Fruit fly (Drosophila melanogaster) whole organism, wandering third instar larva: ENCODE measurements around the gene MED1.

ENCODE experiments used
- Abd-B ChIP-seq: fragments of >200 bp; optimal IDR thresholded peaks from 2 replicates; lab custom pipeline; 2017; ENCODE audit warnings: missing biosample characterization, missing genetic modification characterization
- CG32264 ChIP-seq: fragments of 200-800 bp; sonication (Bioruptor generic); optimal IDR thresholded peaks from 2 replicates; lab custom pipeline; 2016; ENCODE audit warnings: missing biosample characterization, missing genetic modification characterization
- CG9705 ChIP-seq: fragments of 200-800 bp; sonication (Bioruptor generic); optimal IDR thresholded peaks from 2 replicates; lab custom pipeline; 2018; ENCODE audit warnings: missing biosample characterization, mild to moderate bottlenecking, missing genetic modification characterization
- CrebA ChIP-seq: fragments of 200-800 bp; sonication (Bioruptor generic); optimal IDR thresholded peaks from 2 replicates; lab custom pipeline; 2016; ENCODE audit warnings: missing biosample characterization, mild to moderate bottlenecking, missing genetic modification characterization, borderline replicate concordance
- Dfd ChIP-seq: fragments of >200 bp; optimal IDR thresholded peaks from 2 replicates; lab custom pipeline; 2017; ENCODE audit warnings: missing biosample characterization, missing genetic modification characterization
- Dif ChIP-seq: fragments of 200-275, 200-300 bp; sonication (Bioruptor generic); optimal IDR thresholded peaks from 2 replicates; lab custom pipeline; 2018; ENCODE audit warnings: missing biosample characterization, missing genetic modification characterization; ENCODE audit not compliant: partially characterized antibody
- GATAd ChIP-seq: sonication (Bioruptor generic); optimal IDR thresholded peaks from 2 replicates; lab custom pipeline; 2016; ENCODE audit warnings: missing biosample characterization, missing genetic modification characterization
- HLH106 ChIP-seq: fragments of 200-800 bp; optimal IDR thresholded peaks from 3 replicates; lab custom pipeline; 2019; ENCODE audit warnings: missing biosample characterization, mild to moderate bottlenecking, missing genetic modification characterization, moderate library complexity
- Hnf4 ChIP-seq: fragments of 200-800 bp; sonication (Bioruptor generic); optimal IDR thresholded peaks from 2 replicates; lab custom pipeline; 2016; ENCODE audit warnings: missing biosample characterization, mild to moderate bottlenecking, missing genetic modification characterization
- Hr78 ChIP-seq: fragments of >200 bp; optimal IDR thresholded peaks from 2 replicates; lab custom pipeline; 2017; ENCODE audit warnings: missing biosample characterization, missing genetic modification characterization
- Hr83 ChIP-seq: fragments of 200-300 bp; sonication (Bioruptor generic); optimal IDR thresholded peaks from 2 replicates; lab custom pipeline; 2016; ENCODE audit warnings: missing biosample characterization, mild to moderate bottlenecking, missing genetic modification characterization, moderate library complexity; ENCODE audit not compliant: poor library complexity, severe bottlenecking
- Jra ChIP-seq: sonication (Bioruptor generic); optimal IDR thresholded peaks from 2 replicates; lab custom pipeline; 2016; ENCODE audit warnings: missing biosample characterization, missing genetic modification characterization
- Mio ChIP-seq: sonication (Bioruptor generic); optimal IDR thresholded peaks from 2 replicates; lab custom pipeline; 2016; ENCODE audit warnings: missing biosample characterization, missing genetic modification characterization
- Myc ChIP-seq: fragments of >200 bp; optimal IDR thresholded peaks from 2 replicates; lab custom pipeline; 2017
- N ChIP-seq: fragments of >200 bp; optimal IDR thresholded peaks from 2 replicates; lab custom pipeline; 2018; ENCODE audit warnings: missing biosample characterization, missing external identifiers, missing genetic modification characterization
- OdsH ChIP-seq: fragments of 200-800 bp; sonication (Bioruptor generic); optimal IDR thresholded peaks from 2 replicates; lab custom pipeline; 2016; ENCODE audit warnings: missing biosample characterization, mild to moderate bottlenecking, missing genetic modification characterization
- Rel ChIP-seq, 2 experiments: fragments of 200-800 bp; sonication (Bioruptor generic) in 1 of 2; optimal IDR thresholded peaks; 2 replicates in 1 of 2; 3 replicates in 1 of 2; lab custom pipeline; 2016 to 2019; ENCODE audit warnings: mild to moderate bottlenecking in 2 of 2, missing biosample characterization in 2 of 2, missing genetic modification characterization in 2 of 2, moderate library complexity in 1 of 2
- Sp1 ChIP-seq: fragments of 200-800 bp; sonication (Bioruptor generic); optimal IDR thresholded peaks from 3 replicates; lab custom pipeline; 2019; ENCODE audit warnings: missing biosample characterization, mild to moderate bottlenecking, missing genetic modification characterization, moderate library complexity
- Vsx2 ChIP-seq: fragments of 200-300, 225-300 bp; sonication (Bioruptor generic); optimal IDR thresholded peaks from 2 replicates; lab custom pipeline; 2018; ENCODE audit warnings: missing biosample characterization, missing genetic modification characterization; ENCODE audit not compliant: partially characterized antibody
- br ChIP-seq: fragments of 200-800 bp; sonication (Bioruptor generic); optimal IDR thresholded peaks from 2 replicates; lab custom pipeline; 2016; ENCODE audit warnings: missing biosample characterization, missing genetic modification characterization
- brk ChIP-seq: fragments of 200-800 bp; sonication (Bioruptor generic); optimal IDR thresholded peaks from 2 replicates; lab custom pipeline; 2016; ENCODE audit warnings: missing biosample characterization, mild to moderate bottlenecking, missing genetic modification characterization
- dl ChIP-seq, 2 experiments: fragments of 175-275, 200-275 bp in 1 of 2; fragments of 200-275 bp in 1 of 2; sonication (Bioruptor generic); optimal IDR thresholded peaks; lab custom pipeline; 2018; ENCODE audit warnings: mild to moderate bottlenecking in 2 of 2, missing biosample characterization in 2 of 2, missing genetic modification characterization in 2 of 2, moderate library complexity in 2 of 2; ENCODE audit not compliant: partially characterized antibody in 2 of 2, insufficient read depth in 1 of 2
- dmrt93B ChIP-seq: fragments of 200-800 bp; sonication (Bioruptor generic); optimal IDR thresholded peaks from 2 replicates; lab custom pipeline; 2018; ENCODE audit warnings: missing biosample characterization, mild to moderate bottlenecking, missing genetic modification characterization
- dsf ChIP-seq: sonication (Bioruptor generic); optimal IDR thresholded peaks from 2 replicates; lab custom pipeline; 2016; ENCODE audit warnings: missing biosample characterization, missing genetic modification characterization, borderline replicate concordance
- ey ChIP-seq: fragments of 200-800 bp; sonication (Bioruptor generic); optimal IDR thresholded peaks from 2 replicates; lab custom pipeline; 2016; ENCODE audit warnings: missing biosample characterization, missing genetic modification characterization
- foxo ChIP-seq, 2 experiments: fragments of 200-800 bp; sonication (Bioruptor generic); optimal IDR thresholded peaks; 2 replicates in 1 of 2; 3 replicates in 1 of 2; lab custom pipeline; 2016 to 2017; ENCODE audit warnings: missing biosample characterization in 2 of 2, missing genetic modification characterization in 2 of 2
- fru ChIP-seq: fragments of 200-800 bp; sonication (Bioruptor generic); optimal IDR thresholded peaks from 3 replicates; lab custom pipeline; 2016; ENCODE audit warnings: missing biosample characterization, mild to moderate bottlenecking, missing genetic modification characterization
- h ChIP-seq: fragments of 200-800 bp; sonication (Bioruptor generic); optimal IDR thresholded peaks from 3 replicates; lab custom pipeline; 2016; ENCODE audit warnings: missing biosample characterization, mild to moderate bottlenecking, missing genetic modification characterization
- jim ChIP-seq: fragments of 175-275, 200-325 bp; sonication (Bioruptor generic); optimal IDR thresholded peaks from 2 replicates; lab custom pipeline; 2016; ENCODE audit warnings: missing biosample characterization, mild to moderate bottlenecking, missing genetic modification characterization
- lola ChIP-seq: fragments of >200 bp; optimal IDR thresholded peaks from 2 replicates; lab custom pipeline; 2017; ENCODE audit warnings: missing biosample characterization, missing genetic modification characterization
- pan ChIP-seq: fragments of >200 bp; optimal IDR thresholded peaks from 2 replicates; lab custom pipeline; 2017
- psq ChIP-seq: fragments of 200-800 bp; sonication (Bioruptor generic); optimal IDR thresholded peaks from 3 replicates; lab custom pipeline; 2017; ENCODE audit warnings: missing biosample characterization, mild to moderate bottlenecking, missing genetic modification characterization, moderate library complexity
- rgr ChIP-seq: fragments of 200-800 bp; sonication (Bioruptor generic); optimal IDR thresholded peaks from 3 replicates; lab custom pipeline; 2016; ENCODE audit warnings: missing biosample characterization, mild to moderate bottlenecking, missing genetic modification characterization
- sage ChIP-seq: fragments of 200-800 bp; sonication (Bioruptor generic); optimal IDR thresholded peaks from 2 replicates; lab custom pipeline; 2016; ENCODE audit warnings: missing biosample characterization, mild to moderate bottlenecking, missing genetic modification characterization
- sv ChIP-seq: fragments of 200-800 bp; sonication (Bioruptor generic); optimal IDR thresholded peaks from 3 replicates; lab custom pipeline; 2016; ENCODE audit warnings: missing biosample characterization, missing genetic modification characterization
- tai ChIP-seq: sonication (Bioruptor generic); optimal IDR thresholded peaks from 2 replicates; lab custom pipeline; 2016; ENCODE audit warnings: missing biosample characterization, missing genetic modification characterization
- usp ChIP-seq: fragments of >200 bp; optimal IDR thresholded peaks from 2 replicates; lab custom pipeline; 2017; ENCODE audit warnings: missing biosample characterization, missing genetic modification characterization
- woc ChIP-seq: sonication (Bioruptor generic); optimal IDR thresholded peaks from 2 replicates; lab custom pipeline; 2016; ENCODE audit warnings: missing biosample characterization, mild to moderate bottlenecking, missing genetic modification characterization

The MED1 gene

DNA sequence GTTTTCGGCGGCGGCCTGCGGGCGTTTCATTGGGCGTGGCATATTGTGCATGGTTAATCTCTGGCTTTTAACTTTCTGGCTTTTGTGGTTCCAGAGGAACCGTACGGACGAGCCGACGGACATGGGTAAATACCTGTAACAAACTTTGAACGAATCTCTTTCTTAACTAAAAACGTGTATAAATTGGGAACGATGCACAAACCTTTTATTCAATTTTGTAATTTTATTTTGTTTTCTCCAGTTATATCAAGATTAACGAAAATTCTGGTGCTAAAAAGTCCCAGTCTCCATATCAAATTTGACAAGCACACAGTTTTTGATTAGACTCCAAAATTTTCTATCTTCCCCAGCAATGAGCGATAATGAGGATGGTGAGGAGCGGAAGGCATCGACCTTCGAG, 37.6 kb upstream of the MED1 start, which contains the start of gene CG11249:
Gene CG11249 (plus strand): TSS at position 301 of the 400 bp plus-strand sequence.
- TF ChIP-seq sv (GFP tag; lab: Kevin White, UChicago) = no peak

DNA sequence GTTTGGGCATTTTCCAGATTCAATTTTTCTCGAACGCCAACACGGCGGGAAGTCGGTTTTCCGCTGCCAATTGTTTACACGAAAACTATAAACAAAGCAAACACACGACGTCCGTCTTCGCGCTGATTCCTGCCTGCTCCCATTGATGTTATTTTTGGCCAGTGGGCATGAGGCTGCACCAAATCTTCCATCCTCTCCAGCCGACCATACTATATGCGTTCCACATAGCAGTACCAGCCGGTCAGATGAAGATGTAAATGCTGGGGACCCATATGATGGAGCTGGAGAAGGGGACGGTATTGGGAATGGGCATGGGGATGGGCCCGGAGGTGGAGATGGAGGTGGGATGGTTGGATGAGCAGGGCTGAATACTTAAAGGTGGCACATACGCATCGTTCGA, 33.3 kb upstream of the MED1 start:
- TF ChIP-seq Dif (GFP tag; lab: Kevin White, UChicago) (no peak), OdsH (no peak), Abd-B (GFP tag; lab: Kevin White, UChicago) (no peak), tai (GFP tag; lab: Kevin White, UChicago) (no peak), GATAd (GFP tag; lab: Kevin White, UChicago) (no peak), Sp1 (GFP tag; lab: Kevin White, UChicago) (no peak), sage (GFP tag; lab: Kevin White, UChicago) (no peak), h (no peak), psq (GFP tag; lab: Kevin White, UChicago) (no peak), dsf (GFP tag; lab: Kevin White, UChicago) (no peak), Hnf4 (no peak)
- TF ChIP-seq, all 38 proteins: peak for 0

DNA sequence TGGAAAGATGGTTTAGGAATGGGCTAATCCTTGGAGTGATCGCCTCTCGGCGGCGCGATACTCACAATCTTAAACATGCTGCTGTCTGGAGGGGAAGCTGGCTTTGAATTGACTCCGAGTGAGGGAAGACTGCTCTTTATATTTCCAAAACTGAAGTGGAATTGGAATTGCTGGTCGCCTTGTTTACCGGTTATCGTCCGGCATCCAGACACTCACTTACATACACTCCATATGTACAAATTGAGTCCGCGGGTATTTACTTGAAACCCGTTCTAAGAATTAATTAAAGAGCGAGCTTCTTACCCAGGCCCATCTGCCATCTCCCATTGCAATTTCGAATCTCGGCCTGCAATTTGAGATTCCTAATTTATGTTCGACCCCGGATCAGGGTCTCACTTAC, 32.6 kb upstream of the MED1 start, which contains the start of gene Cpr78E:
Gene Cpr78E (minus strand): TSS at position 101 of the 400 bp plus-strand sequence.
- TF ChIP-seq Sp1 (GFP tag; lab: Kevin White, UChicago) = no peak
- no peak for TF ChIP-seq CG32264 (GFP tag; lab: Kevin White, UChicago)
- no peak for TF ChIP-seq h
- TF ChIP-seq dsf (GFP tag; lab: Kevin White, UChicago) = no peak
- TF ChIP-seq sage (GFP tag; lab: Kevin White, UChicago) = no peak
- no peak for TF ChIP-seq br (GFP tag; lab: Kevin White, UChicago)
- no peak for TF ChIP-seq dl (GFP tag; optimal IDR thresholded peaks at IDR 0.05; lab: Kevin White, UChicago; ENCODE audit: insufficient read depth in 1 of 2, partially characterized antibody in 2 of 2)

DNA sequence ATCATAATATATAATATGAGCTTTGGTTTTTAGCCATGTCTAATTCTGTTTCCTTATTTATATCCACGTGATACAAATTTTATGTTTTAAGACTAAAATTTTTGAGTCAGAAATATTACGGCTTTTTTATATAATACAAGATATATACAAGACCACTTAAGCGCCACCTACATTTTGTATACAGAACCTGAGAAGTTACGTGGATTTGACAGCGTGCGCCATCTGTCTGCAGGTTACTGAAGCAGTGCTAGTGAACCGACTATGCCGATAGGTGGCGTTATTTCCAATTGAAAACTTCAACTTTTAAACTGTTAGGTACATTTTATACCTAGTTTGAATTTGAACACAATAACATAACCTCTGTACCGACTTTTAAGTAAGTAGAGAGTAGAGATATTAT, 18.5 kb upstream of the MED1 start:
- TF ChIP-seq h (peak; percentile 55), Hr83 (GFP tag; lab: Kevin White, UChicago) (peak; percentile 72), lola (no peak), HLH106 (tag; lab: Kevin White, UChicago) (peak; percentile 57), dsf (GFP tag; lab: Kevin White, UChicago) (no peak), Hr78 (GFP tag; lab: Kevin White, UChicago) (no peak), psq (GFP tag; lab: Kevin White, UChicago) (peak; percentile 39), usp (GFP tag; lab: Kevin White, UChicago) (no peak), Dif (GFP tag; lab: Kevin White, UChicago) (no peak), GATAd (GFP tag; lab: Kevin White, UChicago) (no peak), Abd-B (GFP tag; lab: Kevin White, UChicago) (no peak), brk (GFP tag; lab: Kevin White, UChicago) (no peak), ey (GFP tag; lab: Kevin White, UChicago) (peak; percentile 50), woc (no peak), Jra (GFP tag; lab: Kevin White, UChicago) (no peak), rgr (GFP tag; lab: Kevin White, UChicago) (no peak), tai (GFP tag; lab: Kevin White, UChicago) (peak; percentile 57), Mio (GFP tag; lab: Kevin White, UChicago) (no peak), Rel (GFP tag; optimal IDR thresholded peaks at IDR 0.05; lab: Kevin White, UChicago) (no peak), Rel (tag; optimal IDR thresholded peaks at IDR 0.05; lab: Kevin White, UChicago) (no peak), CG9705 (GFP tag; lab: Kevin White, UChicago) (peak; percentile 36), br (GFP tag; lab: Kevin White, UChicago) (peak; percentile 68), foxo (GFP tag; optimal IDR thresholded peaks at IDR 0.05; lab: Kevin White, UChicago) (peak in 1 of 2 experiments; percentile 71), Hnf4 (peak; percentile 69), sage (GFP tag; lab: Kevin White, UChicago) (no peak), sv (GFP tag; lab: Kevin White, UChicago) (peak; percentile 57), OdsH (peak; percentile 48), dmrt93B (peak; percentile 30), Vsx2 (GFP tag; lab: Kevin White, UChicago) (no peak), CG32264 (GFP tag; lab: Kevin White, UChicago) (no peak), Myc (peak; percentile 93), N (GFP tag; lab: Kevin White, UChicago) (no peak), pan (lab: Kevin White, UChicago) (no peak), Sp1 (GFP tag; lab: Kevin White, UChicago) (no peak), dl (GFP tag; optimal IDR thresholded peaks at IDR 0.05; lab: Kevin White, UChicago; ENCODE audit: insufficient read depth in 1 of 2, partially characterized antibody in 2 of 2) (no peak), jim (GFP tag; lab: Kevin White, UChicago) (no peak), CrebA (GFP tag; lab: Kevin White, UChicago) (no peak), Dfd (GFP tag; lab: Kevin White, UChicago) (no peak), fru (peak; percentile 48)
- TF ChIP-seq, all 38 proteins: peak for 15
